Fruit fly (Drosophila melanogaster) whole organism, pupa: ENCODE measurements around the gene park.
A peak's percentile ranks its signal among the peaks of the same experiment; 100 is the strongest.

Source experiments
- CG10348 ChIP-seq: fragments of 200-800 bp; sonication (Bioruptor generic); IDR thresholded peaks from 2 replicates; pipeline ENCODE4 v1.3.6; 2022; ENCODE audit warnings: missing biosample characterization, missing genetic modification characterization
- CG12605 ChIP-seq: fragments of 200-800 bp; sonication (Bioruptor generic); IDR thresholded peaks from 2 replicates; pipeline ENCODE4 v1.3.6; 2022; ENCODE audit warnings: missing biosample characterization, missing genetic modification characterization
- CG13204 ChIP-seq: fragments of 200-800 bp; sonication (Bioruptor generic); optimal IDR thresholded peaks from 2 replicates; lab custom pipeline; 2018; ENCODE audit warnings: missing biosample characterization, mild to moderate bottlenecking, missing genetic modification characterization, moderate library complexity
- CG14655 ChIP-seq: fragments of 200-800 bp; sonication (Bioruptor generic); optimal IDR thresholded peaks from 3 replicates; lab custom pipeline; 2017; ENCODE audit warnings: mild to moderate bottlenecking, missing biosample characterization, missing genetic modification reagents, missing genetic modification characterization
- CG15710 ChIP-seq: fragments of 200-800 bp; sonication (Bioruptor generic); optimal IDR thresholded peaks from 2 replicates; lab custom pipeline; 2018; ENCODE audit warnings: missing biosample characterization, mild to moderate bottlenecking, missing genetic modification characterization, moderate library complexity
- CG17806 ChIP-seq: fragments of 200-800 bp; sonication (Bioruptor generic); optimal IDR thresholded peaks from 2 replicates; lab custom pipeline; 2018; ENCODE audit warnings: missing biosample characterization, mild to moderate bottlenecking, missing genetic modification characterization, moderate library complexity
- CG32121 ChIP-seq: fragments of 200-800 bp; sonication (Bioruptor generic); IDR thresholded peaks from 2 replicates; pipeline ENCODE4 v1.3.6; 2022; ENCODE audit warnings: missing biosample characterization, missing genetic modification characterization
- CG34367 ChIP-seq: fragments of 200-800 bp; sonication (Bioruptor generic); optimal IDR thresholded peaks from 2 replicates; lab custom pipeline; 2018; ENCODE audit warnings: missing biosample characterization, mild to moderate bottlenecking, missing genetic modification characterization
- CG4496 ChIP-seq: fragments of 200-800 bp; sonication (Bioruptor generic); IDR thresholded peaks from 3 replicates; pipeline ENCODE4 v1.3.6; 2022; ENCODE audit warnings: missing biosample characterization, missing genetic modification characterization
- CG8159 ChIP-seq: fragments of 200-800 bp; sonication (Bioruptor generic); optimal IDR thresholded peaks from 3 replicates; lab custom pipeline; 2018; ENCODE audit warnings: missing biosample characterization, mild to moderate bottlenecking, missing genetic modification characterization, moderate library complexity
- CG8301 ChIP-seq: fragments of 200-800 bp; sonication (Bioruptor generic); optimal IDR thresholded peaks from 2 replicates; lab custom pipeline; 2018; ENCODE audit warnings: missing biosample characterization, mild to moderate bottlenecking, missing genetic modification characterization
- CG9948 ChIP-seq: fragments of 200-800 bp; sonication (Bioruptor generic); optimal IDR thresholded peaks from 2 replicates; lab custom pipeline; 2018; ENCODE audit warnings: missing biosample characterization, mild to moderate bottlenecking, missing genetic modification characterization, moderate library complexity
- D1 ChIP-seq: fragments of 200-800 bp; sonication (Bioruptor generic); optimal IDR thresholded peaks from 2 replicates; lab custom pipeline; 2018; ENCODE audit warnings: missing biosample characterization, mild to moderate bottlenecking, missing genetic modification characterization, moderate library complexity
- EcR ChIP-seq: fragments of 200-800 bp; sonication (Bioruptor generic); optimal IDR thresholded peaks from 3 replicates; lab custom pipeline; 2019; ENCODE audit warnings: missing biosample characterization, missing genetic modification characterization, mild to moderate bottlenecking, moderate library complexity, missing genetic modification reagents
- Ets98B ChIP-seq: fragments of 200-800 bp; sonication (Bioruptor generic); IDR thresholded peaks from 2 replicates; pipeline ENCODE4 v1.3.6; 2022; ENCODE audit warnings: missing biosample characterization, missing genetic modification characterization
- Pif1A ChIP-seq: fragments of 200-800 bp; sonication (Bioruptor generic); optimal IDR thresholded peaks from 3 replicates; lab custom pipeline; 2016; ENCODE audit warnings: missing biosample characterization, missing genetic modification characterization
- Pif1B ChIP-seq: fragments of 200-800 bp; sonication (Bioruptor generic); optimal IDR thresholded peaks from 3 replicates; lab custom pipeline; 2016; ENCODE audit warnings: missing biosample characterization, missing genetic modification characterization
- Snoo ChIP-seq: fragments of 200-800 bp; sonication (Bioruptor generic); optimal IDR thresholded peaks from 3 replicates; lab custom pipeline; 2017; ENCODE audit warnings: missing biosample characterization, mild to moderate bottlenecking, missing genetic modification characterization, inconsistent platforms
- fd96Ca ChIP-seq: fragments of 200-800 bp; sonication (Bioruptor generic); IDR thresholded peaks from 3 replicates; pipeline ENCODE4 v1.3.6; 2022; ENCODE audit warnings: missing biosample characterization, missing genetic modification characterization
- gl ChIP-seq: fragments of 200-800 bp; sonication (Bioruptor generic); optimal IDR thresholded peaks from 2 replicates; lab custom pipeline; 2018; ENCODE audit warnings: missing biosample characterization, mild to moderate bottlenecking, missing genetic modification characterization
- rn ChIP-seq: fragments of 200-800 bp; sonication (Bioruptor generic); IDR thresholded peaks from 2 replicates; pipeline ENCODE4 v1.3.6; 2022; ENCODE audit warnings: missing biosample characterization, missing genetic modification characterization

The park gene

DNA sequence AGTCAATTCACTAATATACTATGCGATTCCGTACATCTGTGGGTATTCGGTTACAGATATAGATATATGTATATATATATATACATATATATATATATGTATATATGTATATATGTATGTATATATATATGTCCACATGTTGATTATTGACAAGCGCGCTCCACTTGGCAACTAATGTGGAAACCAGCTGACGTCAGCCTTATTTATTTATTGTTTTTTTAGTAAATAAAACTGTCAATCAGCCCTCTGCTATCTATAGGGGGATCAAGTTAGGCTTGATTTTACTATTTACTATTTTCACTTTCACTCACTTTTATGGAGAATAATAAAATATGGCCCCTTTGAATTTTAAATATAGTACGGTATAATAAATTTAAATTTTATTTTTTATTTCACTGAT lies 21.7 kb downstream of the park start:
- no peak for TF ChIP-seq CG15710 (tag; lab: Kevin White, UChicago)
- TF ChIP-seq Snoo (tag; lab: Kevin White, UChicago): no peak
- TF ChIP-seq CG12605: no peak
- TF ChIP-seq Ets98B: no peak
- TF ChIP-seq Pif1B (GFP tag; lab: Kevin White, UChicago): no peak
- TF ChIP-seq Pif1A: no peak
- no peak for TF ChIP-seq fd96Ca (GFP tag; lab: Robert Waterston, UW)
- TF ChIP-seq CG9948 (tag; lab: Kevin White, UChicago): no peak
- no peak for TF ChIP-seq D1
- TF ChIP-seq CG10348: no peak

DNA sequence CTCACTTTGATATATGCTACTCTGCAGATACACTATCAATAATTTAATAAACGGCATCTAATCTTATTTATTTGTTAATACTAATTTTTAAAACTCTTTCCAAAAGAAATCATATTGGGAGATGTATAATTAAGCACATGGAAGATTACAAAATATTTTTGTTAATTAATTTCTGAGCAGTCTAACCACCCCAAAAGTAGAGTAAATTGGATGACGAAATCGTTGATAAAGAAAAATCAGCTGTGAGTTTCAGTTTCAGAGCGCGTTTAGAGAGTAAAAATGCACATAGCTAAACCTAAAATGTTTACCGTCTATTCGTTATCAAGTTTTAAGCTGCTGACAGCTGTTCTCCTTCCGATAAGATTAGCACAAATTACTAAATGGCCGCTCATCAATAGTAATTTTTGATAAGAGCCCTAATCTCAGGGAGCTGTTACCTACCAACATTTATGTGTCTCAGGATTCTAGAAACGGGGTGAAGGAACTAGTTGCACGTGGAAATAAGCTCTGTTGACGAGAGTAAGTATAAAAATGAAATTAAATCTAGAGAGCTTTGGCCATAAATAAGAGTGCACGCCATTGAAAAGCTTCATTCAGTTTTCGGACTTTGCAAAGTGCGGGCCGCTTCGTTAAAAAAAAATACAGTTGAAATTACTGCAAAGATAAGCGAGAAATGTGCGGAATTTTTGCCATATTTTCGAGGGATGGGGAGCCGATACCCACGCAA lies 24.0 kb downstream of the park start, which contains the start of the genes chb and AsnS:
chb (plus strand) TSS at position 327 of the 727 bp plus-strand sequence.
AsnS (plus strand) TSS at position 592 of the 727 bp plus-strand sequence.
- TF ChIP-seq Ets98B: peak; percentile 91
- peak; percentile 73 for TF ChIP-seq Pif1A
- peak; percentile 72 for TF ChIP-seq CG34367 (tag; lab: Kevin White, UChicago)
- peak; percentile 83 for TF ChIP-seq Snoo (tag; lab: Kevin White, UChicago)
- peak; percentile 58; the same call in 1 of the 2 replicates for TF ChIP-seq rn (GFP tag; lab: Robert Waterston, UW)
- TF ChIP-seq gl (tag; lab: Kevin White, UChicago): peak; percentile 46
- peak; percentile 39 for TF ChIP-seq Pif1B (GFP tag; lab: Kevin White, UChicago)
- peak; percentile 77 for TF ChIP-seq EcR (GFP tag; lab: Kevin White, UChicago)
- TF ChIP-seq CG13204 (GFP tag; lab: Kevin White, UChicago): no peak
- peak; percentile 95 for TF ChIP-seq CG4496 (GFP tag; lab: Robert Waterston, UW)
- TF ChIP-seq CG10348: peak; percentile 50; the same call in 1 of the 2 replicates
- peak; percentile 50 for TF ChIP-seq CG14655 (GFP tag; lab: Kevin White, UChicago)
- TF ChIP-seq CG12605: peak; percentile 78
- peak; percentile 69 for TF ChIP-seq CG8301 (tag; lab: Kevin White, UChicago)
- TF ChIP-seq CG15710 (tag; lab: Kevin White, UChicago): peak; percentile 72
- TF ChIP-seq fd96Ca (GFP tag; lab: Robert Waterston, UW): no peak
- TF ChIP-seq CG9948 (tag; lab: Kevin White, UChicago): peak; percentile 82
- TF ChIP-seq CG17806 (tag; lab: Kevin White, UChicago): peak; percentile 89
- TF ChIP-seq D1: peak; percentile 75
- peak; percentile 82 for TF ChIP-seq CG8159 (tag; lab: Kevin White, UChicago)
- TF ChIP-seq CG32121 (GFP tag; lab: Robert Waterston, UW): peak; percentile 89
- TF ChIP-seq, all 21 proteins: peak for 19

DNA sequence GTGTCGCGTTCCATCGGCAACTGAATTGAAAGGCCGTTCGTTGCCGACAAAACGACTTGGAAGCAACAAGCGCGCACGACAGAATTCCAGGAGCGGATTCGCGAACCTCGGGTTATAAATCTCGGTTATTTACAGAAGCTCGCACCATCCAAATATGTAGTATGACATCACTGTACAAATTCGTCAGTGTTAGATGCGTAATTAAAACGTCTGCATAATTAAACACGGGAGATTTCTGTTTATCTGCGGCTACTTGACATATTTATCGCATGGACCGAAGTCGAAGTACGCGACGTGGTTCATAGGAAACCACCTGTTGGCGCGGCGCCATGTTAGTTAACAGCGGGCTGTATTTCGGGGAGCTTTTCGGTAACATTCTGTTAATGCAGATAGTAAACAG lies 24.7 kb downstream of the park start, which contains the start of gene Ac78C:
Ac78C (minus strand) TSS at position 26 of the 400 bp plus-strand sequence.
- TF ChIP-seq CG8301 (tag; lab: Kevin White, UChicago) (peak; percentile 83), CG10348 (no peak), rn (GFP tag; lab: Robert Waterston, UW) (peak; percentile 68), CG34367 (tag; lab: Kevin White, UChicago) (peak; percentile 67), Pif1A (peak; percentile 91), gl (tag; lab: Kevin White, UChicago) (peak; percentile 79), Snoo (tag; lab: Kevin White, UChicago) (peak; percentile 87), CG15710 (tag; lab: Kevin White, UChicago) (peak; percentile 80), Pif1B (GFP tag; lab: Kevin White, UChicago) (peak; percentile 80), CG4496 (GFP tag; lab: Robert Waterston, UW) (peak; percentile 97), CG14655 (GFP tag; lab: Kevin White, UChicago) (peak; percentile 81), D1 (peak; percentile 47), CG17806 (tag; lab: Kevin White, UChicago) (peak; percentile 80), fd96Ca (GFP tag; lab: Robert Waterston, UW) (peak; percentile 93), CG9948 (tag; lab: Kevin White, UChicago) (peak; percentile 75), CG13204 (GFP tag; lab: Kevin White, UChicago) (peak; percentile 42), Ets98B (peak; percentile 93), CG12605 (peak; percentile 92), CG32121 (GFP tag; lab: Robert Waterston, UW) (peak; percentile 94), CG8159 (tag; lab: Kevin White, UChicago) (peak; percentile 72), EcR (GFP tag; lab: Kevin White, UChicago) (no peak)
- TF ChIP-seq, all 21 proteins: peak for 19

DNA sequence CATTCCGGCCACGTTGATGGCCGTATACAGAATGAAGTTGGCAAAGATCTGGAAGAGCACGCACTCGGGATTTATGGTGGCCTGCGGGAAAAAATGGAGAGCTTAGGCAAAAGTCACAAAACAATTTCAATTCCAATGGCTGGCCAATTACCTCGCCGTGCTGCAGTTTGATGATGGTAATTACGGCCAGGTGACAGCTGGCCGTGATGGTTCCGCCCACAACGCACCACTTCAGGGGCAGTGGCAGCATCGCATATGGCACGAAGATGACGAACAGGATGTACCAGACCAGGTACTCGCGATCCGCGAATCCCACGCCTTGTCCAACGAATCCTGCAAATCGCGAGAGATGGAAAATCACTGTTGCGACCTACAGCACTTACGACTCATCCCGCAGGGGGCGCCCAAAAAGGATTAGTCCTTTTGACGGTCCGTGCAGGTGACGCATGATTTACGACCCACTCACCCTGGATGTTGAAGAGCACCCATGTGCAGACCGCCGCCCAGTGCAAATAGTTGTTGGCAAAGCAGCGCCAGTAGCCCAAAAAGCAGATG lies 50.7 kb downstream of the park start:
- TF ChIP-seq CG12605: no peak
- TF ChIP-seq CG13204 (GFP tag; lab: Kevin White, UChicago): no peak
- no peak for TF ChIP-seq D1
- no peak for TF ChIP-seq CG10348
- no peak for TF ChIP-seq Snoo (tag; lab: Kevin White, UChicago)
- no peak for TF ChIP-seq gl (tag; lab: Kevin White, UChicago)
- TF ChIP-seq CG8159 (tag; lab: Kevin White, UChicago): no peak
- TF ChIP-seq Ets98B: no peak
- no peak for TF ChIP-seq CG14655 (GFP tag; lab: Kevin White, UChicago)
- no peak for TF ChIP-seq Pif1A
- no peak for TF ChIP-seq CG15710 (tag; lab: Kevin White, UChicago)
- no peak for TF ChIP-seq CG32121 (GFP tag; lab: Robert Waterston, UW)
- TF ChIP-seq CG34367 (tag; lab: Kevin White, UChicago): no peak
- TF ChIP-seq Pif1B (GFP tag; lab: Kevin White, UChicago): no peak
- no peak for TF ChIP-seq EcR (GFP tag; lab: Kevin White, UChicago)
- no peak for TF ChIP-seq CG9948 (tag; lab: Kevin White, UChicago)
- TF ChIP-seq CG8301 (tag; lab: Kevin White, UChicago): no peak
- no peak for TF ChIP-seq fd96Ca (GFP tag; lab: Robert Waterston, UW)
- TF ChIP-seq rn (GFP tag; lab: Robert Waterston, UW): no peak
